Fruit fly (Drosophila melanogaster) whole organism, pupa: ENCODE measurements around the gene CG17764.

Source experiments
- CG10348 ChIP-seq: fragments of 200-800 bp; sonication (Bioruptor generic); IDR thresholded peaks from 2 replicates; pipeline ENCODE4 v1.3.6; 2022; ENCODE audit warnings: missing biosample characterization, missing genetic modification characterization
- CG12605 ChIP-seq: fragments of 200-800 bp; sonication (Bioruptor generic); IDR thresholded peaks from 2 replicates; pipeline ENCODE4 v1.3.6; 2022; ENCODE audit warnings: missing biosample characterization, missing genetic modification characterization
- CG13204 ChIP-seq: fragments of 200-800 bp; sonication (Bioruptor generic); optimal IDR thresholded peaks from 2 replicates; lab custom pipeline; 2018; ENCODE audit warnings: missing biosample characterization, mild to moderate bottlenecking, missing genetic modification characterization, moderate library complexity
- CG14655 ChIP-seq: fragments of 200-800 bp; sonication (Bioruptor generic); optimal IDR thresholded peaks from 3 replicates; lab custom pipeline; 2017; ENCODE audit warnings: mild to moderate bottlenecking, missing biosample characterization, missing genetic modification reagents, missing genetic modification characterization
- CG15710 ChIP-seq: fragments of 200-800 bp; sonication (Bioruptor generic); optimal IDR thresholded peaks from 2 replicates; lab custom pipeline; 2018; ENCODE audit warnings: missing biosample characterization, mild to moderate bottlenecking, missing genetic modification characterization, moderate library complexity
- CG17806 ChIP-seq: fragments of 200-800 bp; sonication (Bioruptor generic); optimal IDR thresholded peaks from 2 replicates; lab custom pipeline; 2018; ENCODE audit warnings: missing biosample characterization, mild to moderate bottlenecking, missing genetic modification characterization, moderate library complexity
- CG32121 ChIP-seq: fragments of 200-800 bp; sonication (Bioruptor generic); IDR thresholded peaks from 2 replicates; pipeline ENCODE4 v1.3.6; 2022; ENCODE audit warnings: missing biosample characterization, missing genetic modification characterization
- CG34367 ChIP-seq: fragments of 200-800 bp; sonication (Bioruptor generic); optimal IDR thresholded peaks from 2 replicates; lab custom pipeline; 2018; ENCODE audit warnings: missing biosample characterization, mild to moderate bottlenecking, missing genetic modification characterization
- CG4496 ChIP-seq: fragments of 200-800 bp; sonication (Bioruptor generic); IDR thresholded peaks from 3 replicates; pipeline ENCODE4 v1.3.6; 2022; ENCODE audit warnings: missing biosample characterization, missing genetic modification characterization
- CG8159 ChIP-seq: fragments of 200-800 bp; sonication (Bioruptor generic); optimal IDR thresholded peaks from 3 replicates; lab custom pipeline; 2018; ENCODE audit warnings: missing biosample characterization, mild to moderate bottlenecking, missing genetic modification characterization, moderate library complexity
- CG8301 ChIP-seq: fragments of 200-800 bp; sonication (Bioruptor generic); optimal IDR thresholded peaks from 2 replicates; lab custom pipeline; 2018; ENCODE audit warnings: missing biosample characterization, mild to moderate bottlenecking, missing genetic modification characterization
- CG9948 ChIP-seq: fragments of 200-800 bp; sonication (Bioruptor generic); optimal IDR thresholded peaks from 2 replicates; lab custom pipeline; 2018; ENCODE audit warnings: missing biosample characterization, mild to moderate bottlenecking, missing genetic modification characterization, moderate library complexity
- D1 ChIP-seq: fragments of 200-800 bp; sonication (Bioruptor generic); optimal IDR thresholded peaks from 2 replicates; lab custom pipeline; 2018; ENCODE audit warnings: missing biosample characterization, mild to moderate bottlenecking, missing genetic modification characterization, moderate library complexity
- EcR ChIP-seq: fragments of 200-800 bp; sonication (Bioruptor generic); optimal IDR thresholded peaks from 3 replicates; lab custom pipeline; 2019; ENCODE audit warnings: missing biosample characterization, missing genetic modification characterization, mild to moderate bottlenecking, moderate library complexity, missing genetic modification reagents
- Ets98B ChIP-seq: fragments of 200-800 bp; sonication (Bioruptor generic); IDR thresholded peaks from 2 replicates; pipeline ENCODE4 v1.3.6; 2022; ENCODE audit warnings: missing biosample characterization, missing genetic modification characterization
- Pif1A ChIP-seq: fragments of 200-800 bp; sonication (Bioruptor generic); optimal IDR thresholded peaks from 3 replicates; lab custom pipeline; 2016; ENCODE audit warnings: missing biosample characterization, missing genetic modification characterization
- Pif1B ChIP-seq: fragments of 200-800 bp; sonication (Bioruptor generic); optimal IDR thresholded peaks from 3 replicates; lab custom pipeline; 2016; ENCODE audit warnings: missing biosample characterization, missing genetic modification characterization
- Snoo ChIP-seq: fragments of 200-800 bp; sonication (Bioruptor generic); optimal IDR thresholded peaks from 3 replicates; lab custom pipeline; 2017; ENCODE audit warnings: missing biosample characterization, mild to moderate bottlenecking, missing genetic modification characterization, inconsistent platforms
- fd96Ca ChIP-seq: fragments of 200-800 bp; sonication (Bioruptor generic); IDR thresholded peaks from 3 replicates; pipeline ENCODE4 v1.3.6; 2022; ENCODE audit warnings: missing biosample characterization, missing genetic modification characterization
- gl ChIP-seq: fragments of 200-800 bp; sonication (Bioruptor generic); optimal IDR thresholded peaks from 2 replicates; lab custom pipeline; 2018; ENCODE audit warnings: missing biosample characterization, mild to moderate bottlenecking, missing genetic modification characterization
- rn ChIP-seq: fragments of 200-800 bp; sonication (Bioruptor generic); IDR thresholded peaks from 2 replicates; pipeline ENCODE4 v1.3.6; 2022; ENCODE audit warnings: missing biosample characterization, missing genetic modification characterization

Gene CG17764

DNA sequence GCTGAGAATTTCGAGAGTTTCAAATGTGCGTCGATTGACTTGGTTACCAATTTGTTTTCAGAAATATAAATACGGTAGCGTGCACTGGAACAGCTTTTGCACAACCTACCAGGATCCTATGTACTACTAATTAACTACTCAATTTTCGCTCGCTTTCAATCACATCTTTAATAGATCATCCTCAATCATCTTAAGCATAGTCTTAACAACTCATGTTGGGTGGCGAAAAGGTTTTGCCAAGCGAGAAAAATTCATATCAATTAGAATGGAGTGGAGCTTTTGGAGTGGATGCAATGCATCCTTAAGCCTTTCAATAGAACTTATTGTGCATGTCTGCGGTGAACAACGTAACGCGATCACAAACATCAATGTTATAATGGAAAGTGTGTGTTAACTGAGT lies at the start of gene CG17764:
Gene CG17764 (minus strand): TSS at position 101 of the 400 bp plus-strand sequence.
- TF ChIP-seq CG4496: no peak
- TF ChIP-seq gl (tag; lab: Kevin White, UChicago): no peak

DNA sequence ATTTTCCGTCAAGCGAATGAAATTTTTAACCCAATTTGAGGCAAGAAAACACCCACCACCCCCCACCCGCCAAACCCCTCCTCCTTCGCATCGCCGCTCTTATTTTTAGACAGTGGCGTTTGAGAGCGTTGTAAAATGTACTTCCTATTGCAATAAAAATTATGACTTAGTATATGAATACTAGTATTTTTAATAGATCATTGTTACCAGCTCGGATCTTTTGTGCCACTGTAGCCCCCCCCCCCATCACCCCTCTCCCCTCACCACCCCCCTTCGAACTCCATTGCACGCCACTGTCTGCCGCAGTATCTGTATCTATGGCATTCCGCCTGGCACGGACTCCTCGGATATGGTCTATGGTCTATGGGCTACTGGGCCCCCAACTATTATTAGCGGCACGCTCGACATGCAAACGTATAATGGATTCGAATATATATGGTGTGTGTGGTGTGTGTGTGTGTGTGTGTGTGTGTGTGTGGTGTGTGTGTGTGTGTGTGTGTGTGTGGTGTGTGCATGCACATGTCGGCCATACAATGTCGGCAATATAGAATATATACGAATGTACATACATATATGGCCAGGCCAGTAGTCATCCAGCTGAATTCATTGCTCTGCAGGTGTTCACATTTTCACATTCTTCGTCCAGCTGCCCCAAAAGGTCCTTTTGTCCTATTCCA lies 42.8 kb upstream of the CG17764 start:
- peak; percentile 31; the same call in 1 of the 3 replicates for TF ChIP-seq fd96Ca
- TF ChIP-seq CG32121: peak; percentile 28; the same call in 1 of the 2 replicates
- no peak for TF ChIP-seq CG8159 (tag; lab: Kevin White, UChicago)
- TF ChIP-seq CG17806 (tag; lab: Kevin White, UChicago): no peak
- no peak for TF ChIP-seq CG8301 (tag; lab: Kevin White, UChicago)
- TF ChIP-seq D1 (tag; lab: Kevin White, UChicago): no peak
- TF ChIP-seq EcR (GFP tag; lab: Kevin White, UChicago): no peak
- no peak for TF ChIP-seq CG12605 (GFP tag; lab: Robert Waterston, UW)
- peak; percentile 31; the same call in 1 of the 3 replicates for TF ChIP-seq CG4496
- peak; percentile 29; the same call in 1 of the 2 replicates for TF ChIP-seq Ets98B
- TF ChIP-seq Snoo: no peak

DNA sequence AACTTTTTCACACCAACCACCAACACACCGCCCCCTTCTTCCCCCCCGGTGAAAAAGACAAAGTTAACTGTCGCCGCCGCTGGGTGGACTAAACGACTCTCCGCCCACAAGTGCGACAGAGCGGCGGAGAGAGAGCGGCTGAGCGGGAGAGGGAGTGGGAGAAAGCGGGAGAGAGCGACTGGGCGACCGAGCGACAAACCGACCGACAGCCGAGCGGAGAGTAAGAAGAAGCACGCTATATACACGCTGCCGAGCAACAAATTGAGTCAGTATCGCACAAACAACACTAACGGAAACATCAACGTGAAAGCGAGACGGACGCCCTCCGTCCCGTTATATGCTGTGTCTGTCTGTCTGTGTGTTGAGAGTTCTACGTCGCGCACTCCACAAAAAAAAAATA lies 32.8 kb upstream of the CG17764 start, which contains the start of gene SK:
Gene SK (plus strand): TSS at position 267 of the 400 bp plus-strand sequence.
- TF ChIP-seq Snoo: no peak
- peak; percentile 52; the same call in 1 of the 3 replicates for TF ChIP-seq fd96Ca
- no peak for TF ChIP-seq D1 (tag; lab: Kevin White, UChicago)
- peak; percentile 63; the same call in 1 of the 2 replicates for TF ChIP-seq CG32121
- no peak for TF ChIP-seq CG14655 (GFP tag; lab: Kevin White, UChicago)
- TF ChIP-seq gl (tag; lab: Kevin White, UChicago): no peak
- no peak for TF ChIP-seq CG15710
- no peak for TF ChIP-seq CG13204 (GFP tag; lab: Kevin White, UChicago)
- TF ChIP-seq CG17806 (tag; lab: Kevin White, UChicago): no peak
- TF ChIP-seq Ets98B: peak; percentile 65; the same call in 1 of the 2 replicates
- TF ChIP-seq CG4496: no peak; the same call in 2 of the 3 replicates
- no peak for TF ChIP-seq rn

DNA sequence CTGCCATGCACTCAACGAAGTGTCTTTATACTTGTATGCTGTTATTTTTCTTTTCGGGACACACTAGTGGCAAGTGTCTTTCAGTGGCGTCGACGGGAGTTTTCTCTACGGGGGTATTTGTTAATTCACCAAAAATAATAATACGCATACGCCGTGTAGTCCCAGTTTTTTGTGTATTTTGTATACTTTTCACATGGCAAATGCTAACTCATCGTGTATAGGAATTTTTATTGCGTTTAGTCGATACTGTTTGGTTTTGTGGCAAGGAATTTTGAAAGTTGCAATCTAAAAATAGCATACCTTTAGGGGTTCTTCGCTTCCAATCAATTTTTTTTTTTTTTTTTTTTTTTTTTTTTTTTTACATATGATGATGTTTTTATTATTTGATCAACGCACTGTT lies 31.2 kb upstream of the CG17764 start:
- no peak for TF ChIP-seq CG10348
- no peak for TF ChIP-seq CG12605 (GFP tag; lab: Robert Waterston, UW)
- TF ChIP-seq CG8159 (tag; lab: Kevin White, UChicago): no peak
- TF ChIP-seq CG8301 (tag; lab: Kevin White, UChicago): no peak
- no peak for TF ChIP-seq Pif1B (GFP tag; lab: Kevin White, UChicago)
- TF ChIP-seq CG14655 (GFP tag; lab: Kevin White, UChicago): peak; percentile 30
- TF ChIP-seq, all 21 proteins: peak for 1

DNA sequence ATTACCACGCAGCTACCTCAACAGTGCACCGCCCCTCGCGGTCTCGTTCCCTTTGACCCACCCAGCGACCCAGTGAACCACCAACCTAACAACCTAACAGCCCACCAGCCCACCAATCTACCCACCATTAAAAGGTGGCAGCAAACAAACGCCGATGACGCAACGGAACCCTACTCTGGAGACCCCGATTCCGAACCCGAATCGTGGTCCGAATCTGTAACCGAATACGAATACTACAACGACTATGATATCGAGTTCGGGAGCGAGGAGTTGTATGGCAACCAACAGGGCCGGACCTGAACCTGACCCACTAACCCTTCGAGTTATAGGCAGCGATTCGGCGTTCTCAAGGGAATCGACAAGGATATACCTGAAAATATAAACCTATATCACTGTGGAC lies 30.1 kb upstream of the CG17764 start:
- no peak for TF ChIP-seq CG4496
- no peak for TF ChIP-seq CG34367 (tag; lab: Kevin White, UChicago)
- TF ChIP-seq CG15710: no peak
- TF ChIP-seq CG10348: no peak
- TF ChIP-seq CG8159 (tag; lab: Kevin White, UChicago): no peak
- no peak for TF ChIP-seq Snoo
- TF ChIP-seq D1 (tag; lab: Kevin White, UChicago): no peak

DNA sequence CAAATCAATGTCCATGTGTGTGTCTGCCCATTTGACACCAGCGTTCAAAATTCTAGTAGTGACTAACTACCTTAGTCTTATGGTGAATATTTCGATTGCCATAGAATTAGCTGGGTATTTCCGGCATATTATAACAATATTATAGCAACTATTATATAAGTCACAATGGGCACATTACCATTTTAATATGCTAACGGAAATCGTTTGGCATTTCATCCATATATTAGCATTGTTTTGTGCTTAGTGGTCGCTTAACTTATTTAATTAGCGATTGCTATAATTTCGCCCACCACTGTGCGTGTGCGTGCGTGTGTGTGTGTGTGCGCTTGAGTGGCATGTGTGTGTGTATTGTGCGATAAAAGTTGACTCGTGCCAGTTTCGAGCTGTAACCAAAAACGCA lies 29.5 kb upstream of the CG17764 start:
- no peak for TF ChIP-seq CG34367 (tag; lab: Kevin White, UChicago)
- TF ChIP-seq CG8301 (tag; lab: Kevin White, UChicago): peak; percentile 24
- no peak for TF ChIP-seq CG17806 (tag; lab: Kevin White, UChicago)
- TF ChIP-seq CG32121: peak; percentile 64
- peak; percentile 18 for TF ChIP-seq CG14655 (GFP tag; lab: Kevin White, UChicago)
- no peak for TF ChIP-seq D1 (tag; lab: Kevin White, UChicago)
- TF ChIP-seq gl (tag; lab: Kevin White, UChicago): no peak
- TF ChIP-seq CG8159 (tag; lab: Kevin White, UChicago): peak; percentile 53
- TF ChIP-seq CG4496: peak; percentile 23; the same call in 1 of the 3 replicates
- TF ChIP-seq rn: no peak
- no peak; the same call in 1 of the 2 replicates for TF ChIP-seq CG12605 (GFP tag; lab: Robert Waterston, UW)
- TF ChIP-seq fd96Ca: no peak
- TF ChIP-seq Pif1B (GFP tag; lab: Kevin White, UChicago): no peak
- no peak for TF ChIP-seq CG13204 (GFP tag; lab: Kevin White, UChicago)
- TF ChIP-seq Pif1A (GFP tag; lab: Kevin White, UChicago): no peak
- TF ChIP-seq CG15710: peak; percentile 34
- no peak for TF ChIP-seq CG10348
- TF ChIP-seq Ets98B: 0 out of 2 replicates have a peak, but pooled peaks have one; percentile 22
- TF ChIP-seq CG9948 (tag; lab: Kevin White, UChicago): peak; percentile 15
- TF ChIP-seq Snoo: no peak
- no peak for TF ChIP-seq EcR (GFP tag; lab: Kevin White, UChicago)
